Fruit fly (Drosophila melanogaster): Measurements from ENCODE around the gene CG42558.
"Not testable (repeated sequence)": the region's sequence is repeated elsewhere in the genome, so short reads cannot be mapped to it uniquely, and the experiment has no call there.

Gene CG42558

dm6 chr3R:29933007-29933464 is at the start of gene CG42558, which contains the start of the genes Cog7 and CG42557:
Gene CG42558, plus strand, starts transcription at chr3R:29933287.
Gene Cog7, minus strand, starts transcription at chr3R:29933057.
Gene CG42557, plus strand, starts transcription at chr3R:29933287.
- TF ChIP-seq CG17801 (GFP tag; optimal IDR thresholded peaks at IDR 0.05; ENCODE audit: partially characterized antibody), result peak; percentile 10

DNA sequence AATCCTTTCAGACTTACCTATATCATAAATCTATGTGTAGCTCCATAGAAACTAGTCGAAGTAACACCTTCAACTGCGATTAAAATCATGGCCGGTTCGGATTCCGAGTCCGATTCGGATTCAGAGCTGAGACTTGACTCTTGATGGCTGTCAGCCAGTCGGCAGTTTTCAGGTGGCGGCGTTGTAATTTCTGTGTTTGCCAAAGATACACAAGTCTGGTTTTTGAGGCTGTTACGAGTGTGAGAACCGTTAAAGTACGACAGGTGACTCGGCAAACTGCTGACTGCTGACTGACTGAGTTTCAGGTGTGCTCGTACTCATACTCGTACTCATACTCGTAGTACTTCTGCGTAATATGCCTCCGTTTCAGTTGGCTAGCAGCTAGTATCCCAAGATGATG is 41.9 kb upstream of the CG42558 start:
- TF ChIP-seq CG17801 (GFP tag; optimal IDR thresholded peaks at IDR 0.05; ENCODE audit: partially characterized antibody), result no peak

DNA sequence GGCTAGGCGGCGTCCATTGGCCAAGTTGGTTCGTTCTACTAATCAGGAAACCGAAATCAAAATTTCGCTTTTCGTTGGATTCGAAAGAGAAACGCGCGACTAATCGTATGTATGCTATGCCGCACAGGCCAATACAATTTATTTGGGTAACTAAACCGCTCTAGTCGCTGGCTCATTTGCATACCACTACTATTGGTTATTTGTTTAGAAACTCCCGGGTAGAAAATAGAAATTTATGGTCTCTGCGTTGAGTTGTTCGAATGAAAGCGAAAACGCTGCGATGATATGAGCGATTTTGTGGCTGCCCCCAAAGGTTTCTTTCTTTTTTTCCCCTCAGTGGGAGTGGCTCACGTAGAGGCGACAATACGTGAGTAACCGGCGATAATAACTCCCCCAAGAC is 40.1 kb upstream of the CG42558 start:
- no peak for TF ChIP-seq CG17801 (GFP tag; optimal IDR thresholded peaks at IDR 0.05; ENCODE audit: partially characterized antibody)

DNA sequence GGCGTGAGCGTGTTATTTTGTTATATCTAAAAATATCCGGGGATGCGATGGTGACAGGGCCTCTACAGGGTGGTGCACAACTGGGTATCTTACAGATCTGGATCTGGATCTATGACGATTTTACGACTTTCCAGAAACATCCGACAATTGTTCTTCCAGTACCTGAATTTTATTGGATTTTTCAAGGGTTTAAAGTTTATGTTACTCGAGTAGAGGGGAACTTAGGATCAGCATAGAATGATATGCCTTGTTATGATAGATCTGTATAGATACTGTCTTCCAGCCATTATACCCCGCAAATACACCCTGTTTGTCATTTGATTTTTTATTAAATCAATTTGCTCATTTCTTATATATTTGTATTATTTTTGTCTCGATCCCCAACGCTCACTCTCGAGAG is 38.7 kb upstream of the CG42558 start:
- TF ChIP-seq CG17801 (GFP tag; optimal IDR thresholded peaks at IDR 0.05; ENCODE audit: partially characterized antibody), result no peak

DNA sequence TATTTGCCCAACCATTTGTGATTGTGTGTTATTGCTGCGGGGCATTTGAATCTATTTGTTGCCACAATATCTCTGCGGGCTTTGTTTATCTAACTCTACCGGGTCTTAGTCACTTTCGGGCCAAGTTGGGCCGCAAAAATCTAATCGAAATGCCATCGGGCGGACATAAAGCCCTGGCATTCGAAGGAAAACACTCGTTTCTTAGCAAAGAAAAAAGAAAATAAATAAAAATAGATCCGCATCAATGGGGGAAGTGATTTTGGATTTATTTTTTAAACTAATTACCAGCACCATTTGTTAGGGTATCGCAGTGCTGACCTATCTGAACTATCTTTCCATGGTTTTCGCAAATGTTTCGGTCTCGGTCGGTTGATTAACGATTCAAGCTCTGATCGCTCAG is 34.5 kb upstream of the CG42558 start:
- TF ChIP-seq CG17801 (GFP tag; optimal IDR thresholded peaks at IDR 0.05; ENCODE audit: partially characterized antibody), result no peak

- TF ChIP-seq CG17801 (GFP tag; optimal IDR thresholded peaks at IDR 0.05; ENCODE audit: partially characterized antibody), result no peak
Measured at dm6 chr3R:29899635-29900034, 33.5 kb upstream of the CG42558 start.

- no peak for TF ChIP-seq CG17801 (GFP tag; optimal IDR thresholded peaks at IDR 0.05; ENCODE audit: partially characterized antibody)
Measured at dm6 chr3R:29903775-29904356, 29.2 kb upstream of the CG42558 start, which contains the start of gene CG15517. Gene CG15517, minus strand, starts transcription at chr3R:29903825.

DNA sequence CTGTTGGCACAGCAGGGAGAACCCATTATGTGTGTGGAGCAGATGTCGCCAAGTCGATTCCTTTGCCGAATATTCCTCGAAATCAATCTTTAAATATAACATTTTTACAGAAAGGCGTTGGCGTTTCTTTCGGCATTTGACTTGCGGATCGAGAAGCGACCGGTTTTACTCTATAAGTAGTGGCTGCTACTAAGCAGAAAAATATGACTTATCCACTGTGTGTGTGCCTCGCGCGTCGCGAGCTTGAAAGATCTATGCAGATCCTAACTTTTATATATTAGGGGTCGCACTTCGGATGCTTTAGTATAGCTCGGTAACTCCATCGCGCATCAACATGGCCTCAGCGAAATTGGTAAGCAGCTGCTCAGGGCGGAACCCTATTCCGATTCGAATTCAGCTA is 27.9 kb upstream of the CG42558 start, which contains the start of gene CG15515:
Gene CG15515 (plus strand): TSS at position 301 of the 400 bp plus-strand sequence.
- TF ChIP-seq CG17801 (GFP tag; optimal IDR thresholded peaks at IDR 0.05; ENCODE audit: partially characterized antibody), result no peak

DNA sequence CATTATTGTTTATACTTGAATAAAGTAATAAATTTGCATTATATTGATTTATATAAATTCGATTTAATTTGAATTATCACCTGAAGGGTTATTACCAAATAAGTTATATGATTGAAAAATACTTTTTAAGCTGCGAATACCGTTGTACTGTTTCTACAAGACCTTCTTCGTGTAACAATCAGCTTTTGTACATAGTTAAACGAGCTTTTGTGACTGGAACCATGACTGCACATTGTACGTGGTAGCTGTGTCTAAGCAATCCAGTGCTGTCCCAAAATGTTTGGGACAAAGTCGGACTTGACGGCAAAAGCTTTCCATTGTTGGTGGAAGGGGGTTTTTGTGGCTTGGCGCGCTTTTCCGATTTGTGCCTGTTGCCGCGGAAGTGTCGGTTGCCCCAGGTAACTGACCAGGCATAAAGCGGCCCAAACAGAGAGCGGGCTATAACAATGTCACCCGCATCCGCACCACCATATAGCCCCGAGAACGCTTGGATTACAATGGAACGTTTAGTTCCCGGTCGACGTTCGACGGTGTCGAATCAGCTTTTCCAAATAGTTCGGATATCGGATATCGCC is 25.4 kb upstream of the CG42558 start, which contains the start of gene CG31036:
Gene CG31036 (plus strand): TSS at position 507 of the 575 bp plus-strand sequence.
- no peak for TF ChIP-seq CG17801 (GFP tag; optimal IDR thresholded peaks at IDR 0.05; ENCODE audit: partially characterized antibody)

DNA sequence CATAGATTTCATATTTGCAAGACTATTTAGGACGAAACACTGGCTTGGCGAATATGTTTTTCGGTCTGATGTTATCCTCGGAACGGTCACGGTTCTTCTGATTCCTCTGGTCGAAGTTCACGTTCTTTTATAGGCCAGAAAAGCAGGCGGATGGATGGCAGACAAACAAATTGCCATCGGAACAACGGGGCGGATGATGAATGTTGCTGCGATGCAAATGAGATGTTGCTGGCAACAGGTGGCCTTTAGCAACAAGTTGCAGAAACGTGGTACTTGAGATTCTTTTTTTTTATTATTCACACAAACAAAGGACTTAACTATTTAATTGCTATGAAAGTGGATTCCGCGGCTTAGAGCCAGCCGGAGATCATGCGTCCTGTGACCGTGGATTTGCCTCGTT is 18.8 kb upstream of the CG42558 start, which contains the start of gene Capa:
Gene Capa (minus strand): TSS at position 101 of the 400 bp plus-strand sequence.
- TF ChIP-seq CG17801 (GFP tag; optimal IDR thresholded peaks at IDR 0.05; ENCODE audit: partially characterized antibody), result no peak

DNA sequence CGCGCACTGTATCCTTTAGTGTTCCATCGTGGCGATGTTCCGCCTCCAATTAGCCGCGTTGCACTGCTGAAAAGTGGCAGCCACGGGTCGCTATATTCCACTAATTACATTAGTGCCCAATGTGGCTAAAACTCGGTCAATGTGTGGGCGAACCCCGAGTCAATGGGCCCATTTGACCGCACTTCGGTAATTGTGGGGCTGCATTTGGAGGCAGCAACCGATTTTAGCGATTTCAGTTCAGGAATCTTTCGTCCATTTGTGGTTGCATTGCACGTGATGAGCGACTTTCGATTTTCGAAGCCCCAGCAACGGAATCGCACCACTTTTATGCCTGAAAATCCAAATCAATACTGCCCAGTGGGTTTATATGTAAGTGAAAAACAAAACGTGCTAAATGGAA is 12.9 kb upstream of the CG42558 start, which contains the start of gene trp:
Gene trp (minus strand): TSS at position 101 of the 400 bp plus-strand sequence.
- no peak for TF ChIP-seq CG17801 (GFP tag; optimal IDR thresholded peaks at IDR 0.05; ENCODE audit: partially characterized antibody)

dm6 chr3R:29921916-29922315 is 11.2 kb upstream of the CG42558 start, which contains the start of gene Jon99Ciii:
Gene Jon99Ciii, plus strand, starts transcription at chr3R:29922216.
- not testable (repeated sequence) for TF ChIP-seq CG17801 (GFP tag; optimal IDR thresholded peaks at IDR 0.05; ENCODE audit: partially characterized antibody)

DNA sequence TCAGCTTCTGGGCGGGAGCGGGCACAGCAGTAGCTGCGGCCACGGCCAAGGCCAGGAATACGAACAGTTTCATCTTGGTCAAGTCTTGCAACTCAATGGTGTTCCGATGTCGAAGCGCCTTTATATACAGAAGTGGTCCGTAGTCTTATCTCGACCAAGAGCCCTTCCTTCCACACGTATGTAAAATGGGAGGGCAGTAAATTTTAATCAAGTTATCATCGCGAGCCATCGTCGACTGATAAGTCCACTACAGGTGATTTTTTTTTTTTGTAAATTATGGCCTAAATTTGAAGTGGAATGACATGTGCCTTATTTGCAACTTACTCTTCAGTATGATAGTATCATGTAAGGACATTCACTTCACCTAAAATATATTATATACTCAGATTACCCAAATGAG is 8.6 kb upstream of the CG42558 start, which contains the start of gene Jon99Cii:
Gene Jon99Cii (minus strand): TSS at position 101 of the 400 bp plus-strand sequence.
- not testable (repeated sequence) for TF ChIP-seq CG17801 (GFP tag; optimal IDR thresholded peaks at IDR 0.05; ENCODE audit: partially characterized antibody)

DNA sequence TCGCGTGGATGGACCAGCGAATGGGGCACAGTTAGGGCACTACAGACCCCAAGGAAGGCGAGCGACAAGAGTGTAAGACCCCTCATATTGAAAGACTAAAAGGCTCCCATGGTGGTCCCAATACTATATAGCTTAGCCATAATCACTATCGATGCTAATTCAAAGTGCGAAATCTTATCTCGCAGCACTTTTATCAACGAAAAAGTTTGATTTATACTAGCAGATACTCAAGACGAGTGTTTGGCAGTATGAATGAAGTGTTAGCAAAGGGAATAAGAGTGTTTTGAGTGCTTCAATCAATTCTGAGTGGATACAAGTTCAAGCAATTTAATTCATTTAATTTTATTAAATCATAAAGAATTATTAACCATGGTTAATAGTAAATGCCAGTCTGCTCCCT is 7.0 kb upstream of the CG42558 start, which contains the start of gene Jon99Ci:
Gene Jon99Ci (minus strand): TSS at position 101 of the 400 bp plus-strand sequence.
- TF ChIP-seq CG17801 (GFP tag; optimal IDR thresholded peaks at IDR 0.05; ENCODE audit: partially characterized antibody), result no peak

dm6 chr3R:29926955-29927354 is 6.1 kb upstream of the CG42558 start, which contains the start of gene CG15522:
Gene CG15522, plus strand, starts transcription at chr3R:29927255.
- TF ChIP-seq CG17801 (GFP tag; optimal IDR thresholded peaks at IDR 0.05; ENCODE audit: partially characterized antibody), result no peak

DNA sequence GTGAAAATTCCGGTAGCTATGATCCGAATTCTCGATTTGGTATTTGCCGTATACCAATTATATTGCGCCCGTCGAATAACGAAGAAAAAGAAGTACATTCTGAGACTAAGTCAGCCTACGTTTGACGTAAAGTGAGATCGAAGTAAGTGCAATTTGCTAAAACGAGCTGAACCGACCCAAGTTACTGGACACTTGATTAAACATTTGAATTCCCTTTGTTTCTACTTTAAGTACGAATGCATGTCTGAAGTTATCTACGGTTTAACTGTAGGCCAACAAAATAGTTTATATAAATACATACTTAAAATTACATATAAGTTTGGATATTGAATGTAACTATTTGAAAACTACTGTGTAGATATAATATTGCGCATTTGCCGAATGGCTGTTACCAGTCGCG is 2.8 kb upstream of the CG42558 start, which contains the start of gene alpha-Man-Ic:
Gene alpha-Man-Ic (minus strand): TSS at position 101 of the 400 bp plus-strand sequence.
- no peak for TF ChIP-seq CG17801 (GFP tag; optimal IDR thresholded peaks at IDR 0.05; ENCODE audit: partially characterized antibody)

All from ovary, adult (tissue).